Worm (Caenorhabditis elegans) whole organism, early embryonic: ENCODE measurements around the gene clc-7.

Experiments
- B0310.2 ChIP-seq: sonication (generic microtip); optimal IDR thresholded peaks from 2 replicates; lab custom pipeline; 2016; ENCODE audit warnings: mild to moderate bottlenecking, missing genetic modification characterization, missing compliant biosample characterization
- ceh-13 ChIP-seq: fragments of 200-800 bp; sonication (Bioruptor generic); optimal IDR thresholded peaks from 2 replicates; lab custom pipeline; 2018; ENCODE audit warnings: mild to moderate bottlenecking, missing genetic modification characterization, missing compliant biosample characterization
- ets-7 ChIP-seq: sonication (generic microtip); optimal IDR thresholded peaks from 2 replicates; lab custom pipeline; 2016; ENCODE audit warnings: missing genotype, missing genetic modification characterization, missing compliant biosample characterization
- flt-1 ChIP-seq: fragments of 200-800 bp; sonication (Bioruptor generic); IDR thresholded peaks from 2 replicates; pipeline ENCODE4 v1.3.6; 2022; ENCODE audit warnings: missing genetic modification characterization, missing compliant biosample characterization
- hnd-1 ChIP-seq: sonication (generic microtip); optimal IDR thresholded peaks from 2 replicates; lab custom pipeline; 2016; ENCODE audit warnings: missing genetic modification characterization, missing compliant biosample characterization
- sea-1 ChIP-seq: fragments of 200-800 bp; sonication (Bioruptor generic); conservative IDR thresholded peaks from 2 replicates; pipeline ENCODE4 v1.3.6; 2022; ENCODE audit warnings: missing genetic modification characterization, missing compliant biosample characterization
- tbx-11 ChIP-seq: fragments of 200-800 bp; sonication (Bioruptor generic); IDR thresholded peaks from 2 replicates; pipeline ENCODE4 v1.3.6; 2022; ENCODE audit warnings: missing genetic modification characterization, missing compliant biosample characterization
- tbx-37 ChIP-seq: fragments of 200-800 bp; sonication (Bioruptor generic); conservative IDR thresholded peaks from 2 replicates; pipeline ENCODE4 v1.3.6; 2022; ENCODE audit warnings: missing genetic modification reagents, missing genetic modification characterization, missing compliant biosample characterization

- TF ChIP-seq flt-1 = no peak
- TF ChIP-seq hnd-1 (tag; lab: Kevin White, UChicago) = no peak
- no peak for TF ChIP-seq ets-7
- no peak for TF ChIP-seq ceh-13 (GFP tag; lab: Kevin White, UChicago)
- TF ChIP-seq B0310.2 (tag; lab: Kevin White, UChicago) = no peak
- no peak for TF ChIP-seq sea-1
- no peak for TF ChIP-seq tbx-37 (GFP tag; lab: Robert Waterston, UW)
- TF ChIP-seq tbx-11 (GFP tag; lab: Robert Waterston, UW) = no peak
These were observed 39.0 kb downstream of the clc-7 start, which contains the start of gene C42D8.9 for ce11 chrX:5106942-5107341.
